Worm (Caenorhabditis elegans): Measurements from ENCODE around the gene T17A3.12.

DNA sequence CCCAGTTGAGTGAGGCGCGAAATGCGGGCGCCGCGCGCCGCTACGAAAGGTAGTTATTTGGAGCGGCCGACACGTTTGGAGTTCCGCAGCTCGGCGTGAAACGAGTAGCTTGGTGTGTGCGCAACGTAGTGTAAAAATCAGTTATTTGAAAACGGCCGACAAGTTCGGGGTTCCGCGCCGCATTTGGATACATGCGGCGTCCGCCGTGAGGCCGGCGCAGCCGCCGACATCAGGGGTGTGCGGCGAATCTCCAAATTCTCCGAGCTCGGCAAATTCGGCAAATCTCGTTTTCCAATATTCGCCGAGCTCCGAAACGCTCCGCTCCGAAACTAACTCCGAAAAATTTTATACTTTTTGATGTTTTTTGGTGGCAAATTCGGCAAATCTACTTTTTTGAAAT lies 13.0 kb upstream of the T17A3.12 start:
- TF ChIP-seq ztf-1 (GFP tag; conservative IDR thresholded peaks at IDR 0.05): no peak
- no peak for TF ChIP-seq nhr-237 (tag; optimal IDR thresholded peaks at IDR 0.05)
- TF ChIP-seq unc-39 (tag; optimal IDR thresholded peaks at IDR 0.05): no peak
- no peak for TF ChIP-seq ama-1 (optimal IDR thresholded peaks at IDR 0.05)
- TF ChIP-seq nhr-6 (tag; optimal IDR thresholded peaks at IDR 0.05): no peak
- no peak for TF ChIP-seq elt-3 (tag; optimal IDR thresholded peaks at IDR 0.05)
- TF ChIP-seq C34F6.9 (tag; optimal IDR thresholded peaks at IDR 0.05): no peak
- TF ChIP-seq ceh-82 (tag; optimal IDR thresholded peaks at IDR 0.05): no peak
- no peak for TF ChIP-seq egl-27 (tag; optimal IDR thresholded peaks at IDR 0.05)
- TF ChIP-seq nhr-11 (tag; optimal IDR thresholded peaks at IDR 0.05): no peak
- no peak for TF ChIP-seq sem-4 (tag; optimal IDR thresholded peaks at IDR 0.05)
- no peak for TF ChIP-seq zag-1 (tag; optimal IDR thresholded peaks at IDR 0.05)
- TF ChIP-seq lin-13 (GFP tag; optimal IDR thresholded peaks at IDR 0.05): no peak
- TF ChIP-seq nhr-77 (tag; optimal IDR thresholded peaks at IDR 0.05): no peak
